Worm (Caenorhabditis elegans): Measurements from ENCODE around the gene crm-1.

Gene crm-1

DNA sequence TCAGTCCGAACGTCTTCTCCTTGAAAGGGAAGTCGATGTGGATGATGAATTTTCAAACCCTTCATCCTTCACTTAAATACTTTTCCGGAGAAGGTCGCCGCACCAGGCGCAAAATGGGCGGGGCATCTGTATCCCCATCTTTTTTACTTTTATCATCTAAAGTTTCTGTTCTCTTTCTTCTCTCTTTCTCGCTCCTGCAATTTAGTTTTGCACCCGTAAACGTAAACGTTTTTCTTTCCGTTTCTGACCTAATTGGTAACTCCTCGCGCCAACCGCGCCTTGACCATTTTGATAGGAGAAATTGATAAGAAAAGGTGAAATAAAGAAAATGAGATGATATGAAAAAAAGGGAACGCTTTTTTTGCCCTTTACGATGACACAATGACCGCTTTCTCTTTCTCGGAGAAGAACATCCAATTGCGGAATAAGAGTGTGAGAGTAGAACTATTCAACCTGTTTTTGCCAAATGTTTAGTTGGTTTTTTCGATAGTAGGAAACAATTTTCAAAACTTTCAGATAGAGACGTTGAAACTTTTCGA lies 39.0 kb downstream of the crm-1 start, which contains the start of gene col-149:
Gene col-149, minus strand, starts transcription at position 51 of the 539 bp plus-strand sequence.
- TF ChIP-seq flt-1 (GFP tag; IDR thresholded peaks at IDR 0.05) (no peak), cog-1 (tag; optimal IDR thresholded peaks at IDR 0.05) (no peak), klf-2 (GFP tag; conservative IDR thresholded peaks at IDR 0.05) (no peak), T22C8.4 (GFP tag; IDR thresholded peaks at IDR 0.05) (no peak), ref-1 (GFP tag; conservative IDR thresholded peaks at IDR 0.05) (no peak), ztf-29 (GFP tag; IDR thresholded peaks at IDR 0.05) (no peak), tab-1 (GFP tag; IDR thresholded peaks at IDR 0.05) (no peak), med-1 (GFP tag; optimal IDR thresholded peaks at IDR 0.05; ENCODE audit: insufficient read depth) (no peak), ztf-23 (GFP tag; IDR thresholded peaks at IDR 0.05) (no peak)

DNA sequence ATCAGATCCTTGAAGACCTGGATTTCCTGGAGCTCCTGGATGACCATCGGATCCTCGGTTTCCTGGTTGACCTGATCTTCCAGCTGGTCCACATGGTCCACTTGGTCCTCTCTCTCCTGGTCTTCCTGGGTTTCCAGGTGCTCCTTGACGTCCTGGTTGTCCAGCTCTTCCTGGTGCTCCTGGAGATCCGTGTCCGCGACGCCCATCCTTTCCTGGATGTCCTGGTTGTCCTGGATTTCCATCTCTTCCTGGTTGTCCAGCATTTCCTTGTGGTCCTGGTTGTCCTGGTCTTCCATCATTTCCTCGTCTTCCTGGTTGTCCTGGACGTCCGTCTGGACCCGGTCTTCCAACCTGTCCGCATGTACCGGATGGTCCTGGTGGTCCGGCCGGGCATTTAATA lies 40.1 kb downstream of the crm-1 start:
- no peak for TF ChIP-seq klf-2 (GFP tag; conservative IDR thresholded peaks at IDR 0.05)
- no peak for TF ChIP-seq flt-1 (GFP tag; IDR thresholded peaks at IDR 0.05)
- TF ChIP-seq med-1 (GFP tag; optimal IDR thresholded peaks at IDR 0.05; ENCODE audit: insufficient read depth) = no peak

DNA sequence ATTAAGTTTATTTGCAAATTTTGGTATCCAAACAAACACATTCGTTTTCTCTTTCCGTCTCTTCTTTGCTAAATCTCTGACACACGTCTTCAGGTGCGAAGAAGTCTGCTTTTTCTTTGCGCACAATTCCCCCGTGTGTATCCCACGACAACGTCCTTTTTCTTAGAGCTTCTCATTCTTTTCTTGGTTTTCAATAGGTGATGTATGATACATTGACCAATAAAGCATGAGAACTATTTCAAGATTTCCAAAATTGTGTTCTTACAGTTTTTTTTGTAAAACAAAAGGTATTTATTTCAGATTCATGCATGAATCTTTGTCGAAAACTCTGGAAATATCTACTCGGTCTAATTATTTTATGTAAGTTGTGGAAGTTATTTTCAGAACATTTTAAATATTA lies 42.2 kb downstream of the crm-1 start, which contains the start of gene B0024.15:
Gene B0024.15, plus strand, starts transcription at position 301 of the 400 bp plus-strand sequence.
- no peak for TF ChIP-seq tab-1 (GFP tag; IDR thresholded peaks at IDR 0.05)
- no peak for TF ChIP-seq T22C8.4 (GFP tag; IDR thresholded peaks at IDR 0.05)
- TF ChIP-seq cog-1 (tag; optimal IDR thresholded peaks at IDR 0.05) = no peak
- no peak for TF ChIP-seq klf-2 (GFP tag; conservative IDR thresholded peaks at IDR 0.05)
- TF ChIP-seq ref-1 (GFP tag; conservative IDR thresholded peaks at IDR 0.05) = no peak
- TF ChIP-seq ztf-23 (GFP tag; IDR thresholded peaks at IDR 0.05) = no peak
- no peak for TF ChIP-seq med-1 (GFP tag; optimal IDR thresholded peaks at IDR 0.05; ENCODE audit: insufficient read depth)
- no peak for TF ChIP-seq flt-1 (GFP tag; IDR thresholded peaks at IDR 0.05)
- no peak for TF ChIP-seq ztf-29 (GFP tag; IDR thresholded peaks at IDR 0.05)

DNA sequence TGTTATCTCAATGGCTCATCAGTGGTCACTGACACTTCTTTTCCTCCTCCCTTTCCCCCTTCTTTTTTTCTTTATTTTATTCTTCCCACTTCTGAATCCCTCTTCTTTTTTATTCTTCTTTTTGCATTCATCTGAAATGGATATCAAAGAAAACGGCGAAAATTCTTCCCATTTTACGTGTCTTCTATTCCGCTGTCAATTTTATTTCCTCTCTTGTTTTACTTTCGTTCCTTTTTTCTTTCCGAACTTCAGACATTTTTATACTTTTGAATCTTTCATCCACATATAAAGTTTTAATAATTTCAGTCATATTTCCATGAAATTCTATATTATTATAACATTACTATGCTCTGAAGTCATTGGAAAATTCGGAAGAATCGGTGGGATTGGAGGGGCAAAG lies 44.7 kb downstream of the crm-1 start, which contains the start of gene B0024.3:
Gene B0024.3, plus strand, starts transcription at position 301 of the 400 bp plus-strand sequence.
- TF ChIP-seq med-1 (GFP tag; optimal IDR thresholded peaks at IDR 0.05; ENCODE audit: insufficient read depth) (no peak), flt-1 (GFP tag; IDR thresholded peaks at IDR 0.05) (no peak), cog-1 (tag; optimal IDR thresholded peaks at IDR 0.05) (no peak), tab-1 (GFP tag; IDR thresholded peaks at IDR 0.05) (no peak), ref-1 (GFP tag; conservative IDR thresholded peaks at IDR 0.05) (no peak), ztf-29 (GFP tag; IDR thresholded peaks at IDR 0.05) (no peak), ztf-23 (GFP tag; IDR thresholded peaks at IDR 0.05) (no peak), T22C8.4 (GFP tag; IDR thresholded peaks at IDR 0.05) (no peak)

DNA sequence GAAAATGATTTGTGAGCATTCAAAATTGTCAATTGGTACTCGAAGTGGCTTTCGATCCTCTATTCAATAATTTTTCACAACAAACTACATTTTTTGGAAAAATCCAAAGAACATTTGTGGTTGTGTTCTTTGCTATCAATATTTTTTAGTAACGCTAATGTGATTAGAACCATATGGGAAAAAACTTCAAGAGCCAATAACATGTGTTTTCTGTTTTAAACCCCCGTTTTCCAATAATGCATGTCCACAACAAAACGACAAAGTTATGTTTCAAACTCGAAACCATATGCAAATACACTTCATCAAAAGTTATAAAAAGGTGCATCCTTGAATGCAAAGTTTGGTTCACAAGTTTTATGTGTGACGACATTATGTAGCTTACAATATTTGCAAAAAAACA lies 46.1 kb downstream of the crm-1 start:
- TF ChIP-seq ref-1 (GFP tag; conservative IDR thresholded peaks at IDR 0.05) = no peak
- TF ChIP-seq flt-1 (GFP tag; IDR thresholded peaks at IDR 0.05) = no peak
- TF ChIP-seq cog-1 (tag; optimal IDR thresholded peaks at IDR 0.05) = no peak
- no peak for TF ChIP-seq tab-1 (GFP tag; IDR thresholded peaks at IDR 0.05)
- no peak for TF ChIP-seq ztf-29 (GFP tag; IDR thresholded peaks at IDR 0.05)
- TF ChIP-seq ztf-23 (GFP tag; IDR thresholded peaks at IDR 0.05) = no peak
- TF ChIP-seq klf-2 (GFP tag; conservative IDR thresholded peaks at IDR 0.05) = no peak
- TF ChIP-seq T22C8.4 (GFP tag; IDR thresholded peaks at IDR 0.05) = no peak
- TF ChIP-seq med-1 (GFP tag; optimal IDR thresholded peaks at IDR 0.05; ENCODE audit: insufficient read depth) = no peak

DNA sequence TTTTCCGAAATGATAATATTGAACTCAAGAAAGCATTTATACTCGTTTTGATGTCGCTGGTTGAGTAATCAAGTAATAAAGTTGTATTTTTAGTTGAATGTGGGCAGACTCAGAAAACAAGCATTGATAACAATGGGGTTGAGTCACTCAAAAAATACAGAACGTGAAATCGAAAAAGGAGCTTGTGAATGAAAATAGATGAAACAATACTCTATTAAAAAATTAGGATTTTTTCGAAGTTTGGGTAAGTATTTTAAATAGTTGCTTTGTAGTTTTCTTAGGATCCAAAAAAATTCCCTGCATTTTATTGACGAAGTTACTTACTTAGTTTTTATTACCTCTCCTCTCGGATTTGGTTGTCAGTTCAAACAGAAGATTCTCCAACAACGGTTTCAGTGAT lies 48.5 kb downstream of the crm-1 start, which contains the start of gene lys-3:
Gene lys-3, minus strand, starts transcription at position 101 of the 400 bp plus-strand sequence.
- no peak for TF ChIP-seq ztf-23 (GFP tag; IDR thresholded peaks at IDR 0.05)
- no peak for TF ChIP-seq T22C8.4 (GFP tag; IDR thresholded peaks at IDR 0.05)
- TF ChIP-seq med-1 (GFP tag; optimal IDR thresholded peaks at IDR 0.05; ENCODE audit: insufficient read depth) = no peak
- no peak for TF ChIP-seq klf-2 (GFP tag; conservative IDR thresholded peaks at IDR 0.05)
- TF ChIP-seq ztf-29 (GFP tag; IDR thresholded peaks at IDR 0.05) = no peak
- TF ChIP-seq tab-1 (GFP tag; IDR thresholded peaks at IDR 0.05) = no peak
- TF ChIP-seq flt-1 (GFP tag; IDR thresholded peaks at IDR 0.05) = no peak
- TF ChIP-seq ref-1 (GFP tag; conservative IDR thresholded peaks at IDR 0.05) = no peak
- no peak for TF ChIP-seq cog-1 (tag; optimal IDR thresholded peaks at IDR 0.05)

DNA sequence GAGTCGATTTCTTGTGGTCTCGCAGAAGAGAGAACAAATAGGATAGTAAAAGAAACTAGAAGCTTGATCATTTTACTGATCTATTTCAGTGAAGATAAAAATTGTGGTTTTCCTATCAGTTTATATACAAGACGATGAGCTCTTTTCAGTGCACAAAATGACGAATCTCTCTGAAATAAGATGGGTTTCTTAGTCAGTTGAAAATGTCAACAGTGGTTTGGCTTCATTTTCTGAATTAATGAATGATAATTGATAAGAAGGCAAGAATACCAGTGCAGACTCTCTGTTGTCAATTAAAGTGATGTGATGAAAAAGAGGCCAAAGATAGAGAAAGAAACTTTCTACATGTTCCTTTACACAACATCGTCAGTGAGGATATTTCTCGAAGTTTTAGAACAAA lies 50.5 kb downstream of the crm-1 start, which contains the start of gene lys-2:
Gene lys-2, minus strand, starts transcription at position 101 of the 400 bp plus-strand sequence.
- no peak for TF ChIP-seq T22C8.4 (GFP tag; IDR thresholded peaks at IDR 0.05)

DNA sequence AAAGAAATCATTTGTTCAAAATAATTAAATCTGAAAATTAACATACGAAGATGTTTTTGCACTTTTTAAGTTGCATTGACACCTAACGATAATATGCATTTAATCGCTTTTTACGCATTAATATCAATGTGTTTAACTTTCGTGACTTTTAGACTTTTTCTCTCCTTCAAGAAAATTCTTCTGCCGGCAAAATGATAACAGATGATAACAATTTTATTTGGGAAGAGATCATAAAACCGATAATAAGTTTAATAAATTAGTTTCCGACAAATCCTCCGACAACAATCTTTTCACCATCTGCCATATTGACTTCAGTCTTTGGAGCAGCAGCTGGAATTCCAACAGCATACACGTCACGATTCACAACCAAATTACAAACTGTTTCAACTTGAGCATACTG lies 51.8 kb downstream of the crm-1 start:
- TF ChIP-seq T22C8.4 (GFP tag; IDR thresholded peaks at IDR 0.05) (no peak), flt-1 (GFP tag; IDR thresholded peaks at IDR 0.05) (no peak), klf-2 (GFP tag; conservative IDR thresholded peaks at IDR 0.05) (no peak), tab-1 (GFP tag; IDR thresholded peaks at IDR 0.05) (no peak), ztf-23 (GFP tag; IDR thresholded peaks at IDR 0.05) (no peak), cog-1 (tag; optimal IDR thresholded peaks at IDR 0.05) (no peak), ref-1 (GFP tag; conservative IDR thresholded peaks at IDR 0.05) (no peak), med-1 (GFP tag; optimal IDR thresholded peaks at IDR 0.05; ENCODE audit: insufficient read depth) (no peak), ztf-29 (GFP tag; IDR thresholded peaks at IDR 0.05) (no peak)

DNA sequence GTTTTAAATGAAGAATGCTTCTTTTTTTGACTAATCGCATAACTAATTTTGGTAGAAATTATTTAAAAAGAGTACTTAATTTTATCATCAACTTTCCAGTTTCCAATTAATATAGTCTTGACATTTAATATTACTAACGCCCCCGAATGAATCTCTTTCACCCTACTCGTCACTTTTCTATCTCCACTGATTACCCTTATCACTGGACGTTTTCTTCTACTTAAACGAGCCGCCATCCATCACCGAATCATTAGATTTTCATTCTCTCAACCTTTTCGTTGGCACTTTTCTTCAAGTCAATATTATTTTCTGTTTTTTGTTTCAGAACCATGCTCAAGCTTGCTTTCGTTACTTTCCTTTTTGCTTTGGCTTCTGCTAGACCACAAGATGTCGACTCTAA lies 54.3 kb downstream of the crm-1 start, which contains the start of gene lys-1:
Gene lys-1, plus strand, starts transcription at position 326 of the 400 bp plus-strand sequence.
- TF ChIP-seq ref-1 (GFP tag; conservative IDR thresholded peaks at IDR 0.05) = no peak
- TF ChIP-seq med-1 (GFP tag; optimal IDR thresholded peaks at IDR 0.05; ENCODE audit: insufficient read depth) = no peak
- TF ChIP-seq klf-2 (GFP tag; conservative IDR thresholded peaks at IDR 0.05) = no peak
- no peak for TF ChIP-seq T22C8.4 (GFP tag; IDR thresholded peaks at IDR 0.05)
- TF ChIP-seq flt-1 (GFP tag; IDR thresholded peaks at IDR 0.05) = no peak
- no peak for TF ChIP-seq ztf-29 (GFP tag; IDR thresholded peaks at IDR 0.05)
- TF ChIP-seq ztf-23 (GFP tag; IDR thresholded peaks at IDR 0.05) = no peak
- TF ChIP-seq tab-1 (GFP tag; IDR thresholded peaks at IDR 0.05) = no peak
- no peak for TF ChIP-seq cog-1 (tag; optimal IDR thresholded peaks at IDR 0.05)

DNA sequence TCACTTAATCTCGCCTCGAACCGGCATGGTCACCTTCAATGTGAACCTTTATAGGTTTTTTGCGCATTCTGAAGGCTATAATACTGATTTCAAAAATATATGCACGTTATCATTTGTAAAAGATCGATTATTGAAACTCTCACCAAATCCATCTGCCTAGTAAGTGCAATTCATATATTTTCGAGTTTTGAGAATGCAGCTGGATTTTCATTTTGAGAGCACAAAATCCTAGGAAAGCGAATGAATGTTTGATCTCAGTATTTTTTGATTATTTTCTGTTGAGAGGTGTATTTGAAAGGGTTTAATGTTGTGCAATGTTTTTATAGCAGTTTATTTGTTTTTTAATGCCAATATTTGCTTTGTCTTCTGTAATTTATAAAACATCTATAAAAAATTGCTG lies 55.9 kb downstream of the crm-1 start:
- TF ChIP-seq cog-1 (tag; optimal IDR thresholded peaks at IDR 0.05) (no peak), ref-1 (GFP tag; conservative IDR thresholded peaks at IDR 0.05) (no peak)

Measured in whole organism, midembryonic.